Worm (Caenorhabditis elegans) whole organism, L1 larva: ENCODE measurements around the gene str-143.

ENCODE experiments used
- ceh-8 ChIP-seq: fragments of 200-800 bp; sonication (Bioruptor generic); optimal IDR thresholded peaks from 2 replicates; lab custom pipeline; 2018; ENCODE audit warnings: mild to moderate bottlenecking, missing genetic modification characterization, moderate library complexity, missing compliant biosample characterization
- elt-3 ChIP-seq, 6 experiments: fragments of 150-350 bp in 1 of 6; sonication (generic microtip); optimal IDR thresholded peaks; 2 replicates each; lab custom pipeline; 2017 to 2018; ENCODE audit warnings: missing biosample characterization in 6 of 6, missing genetic modification characterization in 6 of 6, inconsistent platforms in 1 of 6
- lin-39 ChIP-seq: fragments of 150-350 bp; optimal IDR thresholded peaks from 2 replicates; lab custom pipeline; 2014; ENCODE audit warnings: missing biosample characterization, missing genetic modification reagents, missing genetic modification characterization
- nhr-12 ChIP-seq: sonication (generic microtip); optimal IDR thresholded peaks from 2 replicates; lab custom pipeline; 2017; ENCODE audit warnings: missing biosample characterization, missing genetic modification characterization
- nhr-47 ChIP-seq: sonication (generic microtip); optimal IDR thresholded peaks from 2 replicates; lab custom pipeline; 2016; ENCODE audit warnings: mild to moderate bottlenecking, missing genetic modification characterization, moderate library complexity, missing compliant biosample characterization
- skn-1 ChIP-seq: fragments of 150-350 bp; optimal IDR thresholded peaks from 2 replicates; lab custom pipeline; 2014; ENCODE audit warnings: missing biosample characterization, missing genetic modification characterization
- ztf-11 ChIP-seq, 2 experiments: sonication (generic microtip); optimal IDR thresholded peaks; 2 replicates each; lab custom pipeline; 2016 to 2017; ENCODE audit warnings: missing genetic modification characterization in 2 of 2, missing biosample characterization in 1 of 2, missing compliant biosample characterization in 1 of 2

ce11 chrV:8108670-8109069, 39.1 kb upstream of the str-143 start, which contains the start of gene myo-5:
- no peak for TF ChIP-seq nhr-47 (tag; lab: Kevin White, UChicago)
- no peak for TF ChIP-seq nhr-12 (tag; lab: Kevin White, UChicago)
- no peak for TF ChIP-seq ceh-8 (GFP tag; lab: Kevin White, UChicago)
- no peak for TF ChIP-seq ztf-11 (tag; optimal IDR thresholded peaks at IDR 0.05; lab: Kevin White, UChicago)
- no peak for TF ChIP-seq lin-39 (tag; lab: Kevin White, UChicago)
- TF ChIP-seq elt-3 (tag; optimal IDR thresholded peaks at IDR 0.05; lab: Kevin White, UChicago), result no peak
- TF ChIP-seq skn-1 (tag; lab: Kevin White, UChicago), result no peak
